Worm (Caenorhabditis elegans) whole organism, early embryonic: Measurements from ENCODE around the gene sri-42.

Experiments used
- B0310.2 ChIP-seq: sonication (generic microtip); optimal IDR thresholded peaks from 2 replicates; lab custom pipeline; 2016; ENCODE audit warnings: mild to moderate bottlenecking, missing genetic modification characterization, missing compliant biosample characterization
- F13C5.2 ChIP-seq: sonication (generic microtip); optimal IDR thresholded peaks from 2 replicates; lab custom pipeline; 2017; ENCODE audit warnings: mild to moderate bottlenecking, missing genetic modification characterization, inconsistent platforms, missing compliant biosample characterization
- aly-1 ChIP-seq: sonication (generic microtip); optimal IDR thresholded peaks from 2 replicates; lab custom pipeline; 2016; ENCODE audit warnings: missing genetic modification characterization, missing compliant biosample characterization
- ama-1 ChIP-seq: fragments of 150-350 bp; optimal IDR thresholded peaks from 2 replicates; lab custom pipeline; 2014
- ceh-13 ChIP-seq: fragments of 200-800 bp; sonication (Bioruptor generic); optimal IDR thresholded peaks from 2 replicates; lab custom pipeline; 2018; ENCODE audit warnings: mild to moderate bottlenecking, missing genetic modification characterization, missing compliant biosample characterization
- ets-7 ChIP-seq: sonication (generic microtip); optimal IDR thresholded peaks from 2 replicates; lab custom pipeline; 2016; ENCODE audit warnings: missing genotype, missing genetic modification characterization, missing compliant biosample characterization
- flt-1 ChIP-seq: fragments of 200-800 bp; sonication (Bioruptor generic); IDR thresholded peaks from 2 replicates; pipeline ENCODE4 v1.3.6; 2022; ENCODE audit warnings: missing genetic modification characterization, missing compliant biosample characterization
- hnd-1 ChIP-seq: sonication (generic microtip); optimal IDR thresholded peaks from 2 replicates; lab custom pipeline; 2016; ENCODE audit warnings: missing genetic modification characterization, missing compliant biosample characterization
- sea-1 ChIP-seq: fragments of 200-800 bp; sonication (Bioruptor generic); conservative IDR thresholded peaks from 2 replicates; pipeline ENCODE4 v1.3.6; 2022; ENCODE audit warnings: missing genetic modification characterization, missing compliant biosample characterization
- tbx-11 ChIP-seq: fragments of 200-800 bp; sonication (Bioruptor generic); IDR thresholded peaks from 2 replicates; pipeline ENCODE4 v1.3.6; 2022; ENCODE audit warnings: missing genetic modification characterization, missing compliant biosample characterization
- tbx-37 ChIP-seq: fragments of 200-800 bp; sonication (Bioruptor generic); conservative IDR thresholded peaks from 2 replicates; pipeline ENCODE4 v1.3.6; 2022; ENCODE audit warnings: missing genetic modification reagents, missing genetic modification characterization, missing compliant biosample characterization
- tra-4 ChIP-seq: sonication (generic microtip); optimal IDR thresholded peaks from 2 replicates; lab custom pipeline; 2017; ENCODE audit warnings: missing genetic modification characterization, missing compliant biosample characterization

DNA sequence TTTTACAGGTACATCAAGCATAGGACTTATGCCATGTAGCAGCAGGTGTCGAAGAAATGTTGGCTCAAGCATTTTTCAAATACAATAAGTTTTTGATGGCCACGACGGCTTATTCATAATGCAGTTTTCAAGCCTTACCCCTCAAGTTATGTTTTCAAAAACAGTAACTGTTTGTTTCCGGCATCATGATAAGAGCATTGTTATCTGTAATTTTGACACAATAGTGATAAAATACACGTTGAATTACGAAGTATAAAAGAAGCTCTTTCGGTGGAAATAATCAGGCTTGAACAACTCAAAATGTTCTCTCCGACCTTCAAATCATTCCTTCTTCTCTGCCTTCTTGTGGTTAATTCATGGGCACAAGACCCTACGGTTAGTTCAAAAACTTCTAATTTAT lies 40.7 kb downstream of the sri-42 start, which contains the start of gene clec-121:
- TF ChIP-seq ets-7 (no peak), ama-1 (lab: Kevin White, UChicago) (no peak), tbx-37 (no peak), ceh-13 (GFP tag; lab: Kevin White, UChicago) (no peak), flt-1 (GFP tag; lab: Robert Waterston, UW) (no peak), hnd-1 (tag; lab: Kevin White, UChicago) (no peak), tbx-11 (GFP tag; lab: Robert Waterston, UW) (no peak), F13C5.2 (tag; lab: Kevin White, UChicago) (no peak), sea-1 (GFP tag; lab: Robert Waterston, UW) (no peak), tra-4 (tag; lab: Kevin White, UChicago) (no peak), aly-1 (tag; lab: Kevin White, UChicago) (no peak), B0310.2 (tag; lab: Kevin White, UChicago) (no peak)
